Worm (Caenorhabditis elegans): ENCODE measurements around the gene T20B12.7.

T20B12.7 gene

ce11 chrIII:7336214-7336613, 42.6 kb downstream of the T20B12.7 start, which contains the start of gene gsp-2 (continued):
- TF ChIP-seq tag-97 (GFP tag; IDR thresholded peaks at IDR 0.05) (no peak), ctbp-1 (GFP tag; IDR thresholded peaks at IDR 0.05) (no peak), gei-8 (GFP tag; optimal IDR thresholded peaks at IDR 0.05) (no peak), attf-4 (tag; optimal IDR thresholded peaks at IDR 0.05) (no peak), lin-13 (GFP tag; optimal IDR thresholded peaks at IDR 0.05) (no peak), ceh-20 (GFP tag; IDR thresholded peaks at IDR 0.05) (no peak), dve-1 (tag; optimal IDR thresholded peaks at IDR 0.05; ENCODE audit: insufficient read depth) (peak; percentile 85), mdt-29 (GFP tag; IDR thresholded peaks at IDR 0.05) (peak; percentile 68), egl-27 (tag; optimal IDR thresholded peaks at IDR 0.05) (no peak), vab-7 (GFP tag; IDR thresholded peaks at IDR 0.05) (no peak), cey-2 (tag; optimal IDR thresholded peaks at IDR 0.05; ENCODE audit: borderline replicate concordance, insufficient read depth) (no peak), lin-15B (tag; optimal IDR thresholded peaks at IDR 0.05) (no peak), ama-1 (optimal IDR thresholded peaks at IDR 0.05) (peak; percentile 7), spr-1 (tag; optimal IDR thresholded peaks at IDR 0.05) (no peak), zip-2 (tag; optimal IDR thresholded peaks at IDR 0.05) (no peak), ces-1 (GFP tag; optimal IDR thresholded peaks at IDR 0.05) (no peak), ceh-32 (tag; optimal IDR thresholded peaks at IDR 0.05; ENCODE audit: poor library complexity) (no peak)

ce11 chrIII:7335220-7335619, 43.6 kb downstream of the T20B12.7 start, which contains the start of gene F56C9.10:
F56C9.10 (minus strand) TSS chrIII:7335316.
- TF ChIP-seq nhr-28 (tag; optimal IDR thresholded peaks at IDR 0.05) (peak; percentile 90), T20F7.1 (GFP tag; optimal IDR thresholded peaks at IDR 0.05) (peak; percentile 81), madf-5 (GFP tag; IDR thresholded peaks at IDR 0.05) (no peak), T26A8.4 (GFP tag; IDR thresholded peaks at IDR 0.05) (peak; percentile 73), lsy-2 (tag; optimal IDR thresholded peaks at IDR 0.05) (peak; percentile 77 to 89), F49E8.2 (tag; optimal IDR thresholded peaks at IDR 0.05; ENCODE audit: borderline replicate concordance) (no peak), dmd-8 (GFP tag; IDR thresholded peaks at IDR 0.05) (no peak), nhr-6 (tag; optimal IDR thresholded peaks at IDR 0.05) (peak; percentile 55), pha-4 (GFP tag; IDR thresholded peaks at IDR 0.05) (0 out of 2 replicates have a peak, but pooled peaks have one; percentile 66), pha-4 (tag; optimal IDR thresholded peaks at IDR 0.05) (peak; percentile 71), zfp-2 (tag; optimal IDR thresholded peaks at IDR 0.05) (no peak), Y105C5A.15 (GFP tag; IDR thresholded peaks at IDR 0.05) (0 out of 2 replicates have a peak, but pooled peaks have one; percentile 30), nhr-76 (tag; optimal IDR thresholded peaks at IDR 0.05) (peak; percentile 9), cey-2 (tag; optimal IDR thresholded peaks at IDR 0.05; ENCODE audit: borderline replicate concordance, insufficient read depth) (peak; percentile 89), ceh-62 (tag; optimal IDR thresholded peaks at IDR 0.05) (no peak), zip-2 (tag; optimal IDR thresholded peaks at IDR 0.05) (no peak), ceh-82 (tag; optimal IDR thresholded peaks at IDR 0.05) (no peak), F10B5.3 (tag; optimal IDR thresholded peaks at IDR 0.05) (no peak), nhr-111 (GFP tag; optimal IDR thresholded peaks at IDR 0.05) (no peak), hlh-11 (tag; optimal IDR thresholded peaks at IDR 0.05) (peak; percentile 95), skn-1 (tag; optimal IDR thresholded peaks at IDR 0.05) (no peak), zfp-3 (GFP tag; conservative IDR thresholded peaks at IDR 0.05) (peak; percentile 78), lin-29 (GFP tag; IDR thresholded peaks at IDR 0.05) (peak; percentile 45; the same call in 1 of the 2 replicates), attf-4 (tag; optimal IDR thresholded peaks at IDR 0.05) (no peak), egl-27 (tag; optimal IDR thresholded peaks at IDR 0.05) (no peak), rbr-2 (tag; optimal IDR thresholded peaks at IDR 0.05) (peak; percentile 69), R02D3.7 (tag; optimal IDR thresholded peaks at IDR 0.05) (no peak), ztf-7 (tag; optimal IDR thresholded peaks at IDR 0.05) (no peak), ama-1 (optimal IDR thresholded peaks at IDR 0.05) (peak; percentile 40), nhr-48 (tag; optimal IDR thresholded peaks at IDR 0.05) (peak; percentile 77), lim-7 (GFP tag; IDR thresholded peaks at IDR 0.05) (no peak), dmd-9 (GFP tag; IDR thresholded peaks at IDR 0.05) (no peak), D1046.2 (GFP tag; IDR thresholded peaks at IDR 0.05) (no peak), snpc-4 (tag; optimal IDR thresholded peaks at IDR 0.05) (no peak), vab-7 (GFP tag; IDR thresholded peaks at IDR 0.05) (no peak), dpl-1 (GFP tag; optimal IDR thresholded peaks at IDR 0.05) (peak; percentile 66), duxl-1 (tag; optimal IDR thresholded peaks at IDR 0.05; ENCODE audit: poor library complexity) (no peak), Y48G9A.11 (GFP tag; IDR thresholded peaks at IDR 0.05) (no peak), fos-1 (tag; optimal IDR thresholded peaks at IDR 0.05) (no peak), fkh-10 (GFP tag; optimal IDR thresholded peaks at IDR 0.05) (no peak)
